Fruit fly (Drosophila melanogaster): ENCODE measurements around the gene Cpr65Ec.

The Cpr65Ec gene

dm6 chr3L:7087347-7087746 lies 5.7 kb upstream of the Cpr65Ec start (continued):
- peak; percentile 1 for TF ChIP-seq OdsH (GFP tag; optimal IDR thresholded peaks at IDR 0.05)
- no peak for TF ChIP-seq CG1621 (tag; optimal IDR thresholded peaks at IDR 0.05)
- no peak for TF ChIP-seq topi (GFP tag; optimal IDR thresholded peaks at IDR 0.05)
- no peak for TF ChIP-seq esn (GFP tag; optimal IDR thresholded peaks at IDR 0.05)
- no peak for TF ChIP-seq CG6276 (GFP tag; optimal IDR thresholded peaks at IDR 0.05)
- TF ChIP-seq spab (GFP tag; optimal IDR thresholded peaks at IDR 0.05) = peak; percentile 46
- TF ChIP-seq salr (GFP tag; optimal IDR thresholded peaks at IDR 0.05) = no peak
- no peak for TF ChIP-seq vri (GFP tag; optimal IDR thresholded peaks at IDR 0.05)
- TF ChIP-seq CG11902 (GFP tag; optimal IDR thresholded peaks at IDR 0.05) = no peak
- TF ChIP-seq Met (GFP tag; optimal IDR thresholded peaks at IDR 0.05) = no peak

- no peak for TF ChIP-seq Hr38 (GFP tag; optimal IDR thresholded peaks at IDR 0.05)
- no peak for TF ChIP-seq Smox (GFP tag; optimal IDR thresholded peaks at IDR 0.05)
- TF ChIP-seq CG8119 (GFP tag; IDR thresholded peaks at IDR 0.05) = no peak
- TF ChIP-seq svp (GFP tag) = no peak
- TF ChIP-seq Sox15 (GFP tag; optimal IDR thresholded peaks at IDR 0.05) = no peak
- TF ChIP-seq fkh (GFP tag; optimal IDR thresholded peaks at IDR 0.05) = no peak
- no peak for TF ChIP-seq CG16779 (tag; optimal IDR thresholded peaks at IDR 0.05)
- no peak for TF ChIP-seq Gug (GFP tag; IDR thresholded peaks at IDR 0.05)
- TF ChIP-seq Lpt (GFP tag; optimal IDR thresholded peaks at IDR 0.05) = no peak
- no peak for TF ChIP-seq CG6854 (GFP tag; optimal IDR thresholded peaks at IDR 0.05)
- no peak for TF ChIP-seq CG8632 (GFP tag; optimal IDR thresholded peaks at IDR 0.05)
- TF ChIP-seq pdm3 (GFP tag; optimal IDR thresholded peaks at IDR 0.05) = no peak
- TF ChIP-seq Ets21C (GFP tag; optimal IDR thresholded peaks at IDR 0.05) = no peak
These were observed 4.3 kb upstream of the Cpr65Ec start, which contains the start of gene Cpr65Eb for dm6 chr3L:7088687-7089086. Gene Cpr65Eb (minus strand): TSS chr3L:7088787.

- TF ChIP-seq CG11902 (GFP tag; optimal IDR thresholded peaks at IDR 0.05) (peak; percentile 14), Ets21C (GFP tag; optimal IDR thresholded peaks at IDR 0.05) (no peak), CG6792 (GFP tag; optimal IDR thresholded peaks at IDR 0.05) (peak; percentile 34), Hr38 (GFP tag; optimal IDR thresholded peaks at IDR 0.05) (no peak), CG10669 (GFP tag; optimal IDR thresholded peaks at IDR 0.05) (peak; percentile 44), CG3032 (tag; optimal IDR thresholded peaks at IDR 0.05) (peak; percentile 43), Sox102F (GFP tag; optimal IDR thresholded peaks at IDR 0.05) (no peak), pdm3 (GFP tag; optimal IDR thresholded peaks at IDR 0.05) (peak; percentile 45), Sox14 (GFP tag; optimal IDR thresholded peaks at IDR 0.05) (no peak), CG9139 (GFP tag; optimal IDR thresholded peaks at IDR 0.05) (no peak), CG31627 (GFP tag; optimal IDR thresholded peaks at IDR 0.05) (no peak), dsx (GFP tag; optimal IDR thresholded peaks at IDR 0.05; ENCODE audit: poor library complexity, severe bottlenecking) (no peak), CG6163 (GFP tag; IDR thresholded peaks at IDR 0.05) (peak; percentile 47; the same call in 2 of the 3 replicates), Met (GFP tag; optimal IDR thresholded peaks at IDR 0.05) (peak; percentile 3), Eip78C (GFP tag) (peak; percentile 79), CG11762 (GFP tag; optimal IDR thresholded peaks at IDR 0.05; ENCODE audit: insufficient read depth) (peak; percentile 43), Eip93F (GFP tag; optimal IDR thresholded peaks at IDR 0.05) (no peak), fd59A (GFP tag; optimal IDR thresholded peaks at IDR 0.05) (no peak), cyc (GFP tag; optimal IDR thresholded peaks at IDR 0.05) (peak; percentile 17), CG11294 (GFP tag; IDR thresholded peaks at IDR 0.05) (no peak), Hr39 (GFP tag; optimal IDR thresholded peaks at IDR 0.05) (no peak), CG7368 (GFP tag; optimal IDR thresholded peaks at IDR 0.05) (peak; percentile 64), CG8632 (GFP tag; optimal IDR thresholded peaks at IDR 0.05) (peak; percentile 26), CG8119 (GFP tag; IDR thresholded peaks at IDR 0.05) (no peak), CG1621 (tag; optimal IDR thresholded peaks at IDR 0.05) (no peak), Gug (GFP tag; IDR thresholded peaks at IDR 0.05) (no peak), Smox (GFP tag; optimal IDR thresholded peaks at IDR 0.05) (no peak), esn (GFP tag; optimal IDR thresholded peaks at IDR 0.05) (no peak), CG4318 (GFP tag; optimal IDR thresholded peaks at IDR 0.05) (no peak), CG16779 (tag; optimal IDR thresholded peaks at IDR 0.05) (no peak), CG3919 (GFP tag; optimal IDR thresholded peaks at IDR 0.05) (peak; percentile 77), lz (GFP tag; optimal IDR thresholded peaks at IDR 0.05) (no peak), Hr4 (GFP tag; optimal IDR thresholded peaks at IDR 0.05) (peak; percentile 20), Ets96B (tag; optimal IDR thresholded peaks at IDR 0.05) (peak; percentile 39), dac (GFP tag; optimal IDR thresholded peaks at IDR 0.05) (no peak), Eip75B (GFP tag; optimal IDR thresholded peaks at IDR 0.05) (peak; percentile 50), topi (GFP tag; optimal IDR thresholded peaks at IDR 0.05) (peak; percentile 26), OdsH (GFP tag; optimal IDR thresholded peaks at IDR 0.05) (peak; percentile 18)
These were observed 2.2 kb upstream of the Cpr65Ec start for dm6 chr3L:7090764-7091163.
